Worm (Caenorhabditis elegans) whole organism, L4 larva: Measurements from ENCODE around the gene ldh-1.

Experiments
- D1046.2 ChIP-seq: fragments of 200-800 bp; sonication (Bioruptor generic); IDR thresholded peaks from 2 replicates; pipeline ENCODE4 v1.3.6; 2022; ENCODE audit warnings: missing genetic modification characterization, missing compliant biosample characterization
- F44E2.7 ChIP-seq: fragments of 200-800 bp; sonication (Bioruptor generic); IDR thresholded peaks from 2 replicates; pipeline ENCODE4 v2.1.2; 2022; ENCODE audit warnings: missing genetic modification characterization, missing compliant biosample characterization
- T20F7.1 ChIP-seq: fragments of 200-800 bp; sonication (Bioruptor generic); optimal IDR thresholded peaks from 2 replicates; lab custom pipeline; 2018; ENCODE audit warnings: mild to moderate bottlenecking, missing genetic modification characterization, missing compliant biosample characterization
- T26A8.4 ChIP-seq: fragments of 200-800 bp; sonication (Bioruptor generic); IDR thresholded peaks from 2 replicates; pipeline ENCODE4 v1.3.6; 2022; ENCODE audit warnings: missing genetic modification characterization, missing compliant biosample characterization
- Y75B8A.6 ChIP-seq: fragments of 200-800 bp; sonication (Bioruptor generic); IDR thresholded peaks from 2 replicates; pipeline ENCODE4 v1.3.6; 2022; ENCODE audit warnings: missing genetic modification reagents, missing genetic modification characterization, missing compliant biosample characterization
- aha-1 ChIP-seq: fragments of 150-350 bp; peaks from one replicate; lab custom pipeline; 2014; ENCODE audit warnings: missing biosample characterization, missing genetic modification characterization
- aly-2 ChIP-seq: sonication (generic microtip); optimal IDR thresholded peaks from 2 replicates; lab custom pipeline; 2018; ENCODE audit warnings: missing biosample characterization, missing genetic modification characterization
- ama-1 ChIP-seq: fragments of 150-350 bp; optimal IDR thresholded peaks from 2 replicates; lab custom pipeline; 2014; ENCODE audit warnings: inconsistent platforms, mixed read lengths
- ceh-20 ChIP-seq: fragments of 200-800 bp; sonication (Bioruptor generic); IDR thresholded peaks from 2 replicates; pipeline ENCODE4 v1.3.6; 2022; ENCODE audit warnings: missing genetic modification reagents, missing genetic modification characterization, missing compliant biosample characterization
- ceh-32 ChIP-seq: sonication (generic microtip); optimal IDR thresholded peaks from 2 replicates; lab custom pipeline; 2016; ENCODE audit warnings: mild to moderate bottlenecking, missing genetic modification characterization, missing compliant biosample characterization; ENCODE audit not compliant: poor library complexity
- ceh-62 ChIP-seq: sonication (generic microtip); optimal IDR thresholded peaks from 2 replicates; lab custom pipeline; 2017; ENCODE audit warnings: missing biosample characterization, missing genetic modification characterization
- ctbp-1 ChIP-seq: fragments of 200-800 bp; sonication (Bioruptor generic); IDR thresholded peaks from 2 replicates; pipeline ENCODE4 v1.3.6; 2022; ENCODE audit warnings: missing genetic modification reagents, missing genetic modification characterization, missing compliant biosample characterization
- dmd-6 ChIP-seq: fragments of 200-800 bp; sonication (Bioruptor generic); IDR thresholded peaks from 2 replicates; pipeline ENCODE4 v1.3.6; 2022; ENCODE audit warnings: missing genetic modification reagents, missing genetic modification characterization, missing compliant biosample characterization
- dmd-8 ChIP-seq: fragments of 200-800 bp; sonication (Bioruptor generic); IDR thresholded peaks from 2 replicates; pipeline ENCODE4 v1.3.6; 2022; ENCODE audit warnings: missing genetic modification characterization, missing compliant biosample characterization
- dmd-9 ChIP-seq: fragments of 200-800 bp; sonication (Bioruptor generic); IDR thresholded peaks from 2 replicates; pipeline ENCODE4 v1.3.6; 2022; ENCODE audit warnings: missing genetic modification reagents, missing genetic modification characterization, missing compliant biosample characterization
- dve-1 ChIP-seq: sonication (generic microtip); optimal IDR thresholded peaks from 2 replicates; lab custom pipeline; 2017; ENCODE audit warnings: antibody characterized with exemption, mild to moderate bottlenecking, missing genetic modification characterization, missing compliant biosample characterization; ENCODE audit not compliant: insufficient read depth
- egl-43 ChIP-seq: fragments of 200-800 bp; sonication (Bioruptor generic); IDR thresholded peaks from 2 replicates; pipeline ENCODE4 v1.3.6; 2022; ENCODE audit warnings: missing genetic modification reagents, missing genetic modification characterization, missing compliant biosample characterization
- fkh-10 ChIP-seq: fragments of 150-350 bp; optimal IDR thresholded peaks from 2 replicates; lab custom pipeline; 2014; ENCODE audit warnings: missing biosample characterization, missing genetic modification reagents, missing genetic modification characterization
- lim-7 ChIP-seq: fragments of 200-800 bp; sonication (Bioruptor generic); IDR thresholded peaks from 2 replicates; pipeline ENCODE4 v1.3.6; 2022; ENCODE audit warnings: missing genetic modification characterization, missing compliant biosample characterization
- lin-13 ChIP-seq: fragments of 150-350 bp; optimal IDR thresholded peaks from 2 replicates; lab custom pipeline; 2014; ENCODE audit warnings: missing biosample characterization, missing genetic modification reagents, missing genetic modification characterization
- lin-29 ChIP-seq: fragments of 200-800 bp; sonication (Bioruptor generic); IDR thresholded peaks from 2 replicates; pipeline ENCODE4 v1.3.6; 2022; ENCODE audit warnings: missing genetic modification reagents, missing genetic modification characterization, missing compliant biosample characterization
- mxl-3 ChIP-seq: fragments of 200-800 bp; sonication (Bioruptor generic); optimal IDR thresholded peaks from 2 replicates; lab custom pipeline; 2018; ENCODE audit warnings: mild to moderate bottlenecking, missing genetic modification characterization, missing compliant biosample characterization
- nhr-102 ChIP-seq: sonication (generic microtip); optimal IDR thresholded peaks from 2 replicates; lab custom pipeline; 2016; ENCODE audit warnings: mild to moderate bottlenecking, missing genetic modification characterization, moderate library complexity, missing compliant biosample characterization
- nhr-111 ChIP-seq: fragments of 200-800 bp; sonication (Bioruptor generic); optimal IDR thresholded peaks from 2 replicates; lab custom pipeline; 2018; ENCODE audit warnings: mild to moderate bottlenecking, missing genetic modification characterization, missing compliant biosample characterization
- nhr-237 ChIP-seq: sonication (generic microtip); optimal IDR thresholded peaks from 2 replicates; lab custom pipeline; 2017; ENCODE audit warnings: missing biosample characterization, missing genetic modification characterization
- nhr-28 ChIP-seq: fragments of 150-350 bp; optimal IDR thresholded peaks from 2 replicates; lab custom pipeline; 2014; ENCODE audit warnings: missing biosample characterization, missing genetic modification characterization
- nhr-41 ChIP-seq: fragments of 200-800 bp; sonication (Bioruptor generic); IDR thresholded peaks from 2 replicates; pipeline ENCODE4 v1.3.6; 2022; ENCODE audit warnings: missing genetic modification reagents, missing genetic modification characterization, missing compliant biosample characterization
- nhr-42 ChIP-seq: fragments of 200-800 bp; sonication (Bioruptor generic); IDR thresholded peaks from 2 replicates; pipeline ENCODE4 v1.3.6; 2022; ENCODE audit warnings: missing genetic modification characterization, missing compliant biosample characterization
- nhr-48 ChIP-seq: sonication (generic microtip); optimal IDR thresholded peaks from 2 replicates; lab custom pipeline; 2016; ENCODE audit warnings: mild to moderate bottlenecking, missing genetic modification characterization, missing compliant biosample characterization
- nhr-77 ChIP-seq: fragments of 150-350 bp; optimal IDR thresholded peaks from 2 replicates; lab custom pipeline; 2014; ENCODE audit warnings: missing biosample characterization, missing genetic modification characterization
- pha-4 ChIP-seq, 2 experiments: fragments of 150-350 bp in 1 of 2; fragments of 200-800 bp in 1 of 2; sonication (Bioruptor generic) in 1 of 2; IDR thresholded peaks in 1 of 2; optimal IDR thresholded peaks in 1 of 2; 2 replicates each; pipeline versions ENCODE4 v1.3.6 to Lab custom; 2014 to 2022; ENCODE audit warnings: missing genetic modification characterization in 2 of 2, missing genetic modification reagents in 2 of 2, missing biosample characterization in 1 of 2, missing compliant biosample characterization in 1 of 2
- rbr-2 ChIP-seq: sonication (generic microtip); optimal IDR thresholded peaks from 2 replicates; lab custom pipeline; 2016; ENCODE audit warnings: missing genotype, missing genetic modification characterization, missing compliant biosample characterization
- saeg-2 ChIP-seq: fragments of 200-800 bp; sonication (Bioruptor generic); IDR thresholded peaks from 2 replicates; pipeline ENCODE4 v1.3.6; 2022; ENCODE audit warnings: missing genetic modification reagents, missing genetic modification characterization, missing compliant biosample characterization
- sdz-12 ChIP-seq: fragments of 200-800 bp; sonication (Bioruptor generic); optimal IDR thresholded peaks from 2 replicates; lab custom pipeline; 2018; ENCODE audit warnings: mild to moderate bottlenecking, missing genetic modification characterization, missing compliant biosample characterization
- snpc-1.2 ChIP-seq: fragments of 200-800 bp; sonication (Bioruptor generic); IDR thresholded peaks from 2 replicates; pipeline ENCODE4 v1.3.6; 2022; ENCODE audit warnings: missing genetic modification reagents, missing genetic modification characterization, missing compliant biosample characterization
- spr-3 ChIP-seq: fragments of 200-800 bp; sonication (Bioruptor generic); optimal IDR thresholded peaks from 2 replicates; lab custom pipeline; 2018; ENCODE audit warnings: mild to moderate bottlenecking, missing genetic modification characterization, missing compliant biosample characterization
- tag-97 ChIP-seq: fragments of 200-800 bp; sonication (Bioruptor generic); IDR thresholded peaks from 2 replicates; pipeline ENCODE4 v1.3.6; 2022; ENCODE audit warnings: missing genetic modification characterization, missing compliant biosample characterization
- tra-1 ChIP-seq: fragments of 200-800 bp; sonication (Bioruptor generic); IDR thresholded peaks from 2 replicates; pipeline ENCODE4 v1.3.6; 2022; ENCODE audit warnings: missing genetic modification reagents, missing genetic modification characterization, missing compliant biosample characterization
- vab-7 ChIP-seq: fragments of 200-800 bp; sonication (Bioruptor generic); IDR thresholded peaks from 2 replicates; pipeline ENCODE4 v1.3.6; 2022; ENCODE audit warnings: missing genetic modification reagents, missing genetic modification characterization, missing compliant biosample characterization
- zag-1 ChIP-seq: fragments of 150-350 bp; optimal IDR thresholded peaks from 2 replicates; lab custom pipeline; 2014; ENCODE audit warnings: missing biosample characterization, missing genetic modification characterization
- zfp-3 ChIP-seq: fragments of 200-800 bp; sonication (Bioruptor generic); conservative IDR thresholded peaks from 2 replicates; pipeline ENCODE4 v1.3.6; 2022; ENCODE audit warnings: missing genetic modification reagents, missing genetic modification characterization, missing compliant biosample characterization
- zip-11 ChIP-seq: fragments of 200-800 bp; sonication (Bioruptor generic); IDR thresholded peaks from 2 replicates; pipeline ENCODE4 v1.3.6; 2022; ENCODE audit warnings: missing genetic modification characterization, missing compliant biosample characterization
- ztf-7 ChIP-seq: fragments of 150-350 bp; optimal IDR thresholded peaks from 2 replicates; lab custom pipeline; 2014; ENCODE audit warnings: missing biosample characterization, missing genetic modification characterization

ldh-1 gene

ce11 chrII:11756684-11757107 is 32.7 kb downstream of the ldh-1 start (continued):
- TF ChIP-seq lin-13 (GFP tag; lab: Kevin White, UChicago) (peak; percentile 80), zip-11 (no peak), dmd-9 (GFP tag; lab: Robert Waterston, UW) (peak; percentile 55; the same call in 1 of the 2 replicates), mxl-3 (no peak), nhr-237 (no peak), dmd-8 (GFP tag; lab: Robert Waterston, UW) (no peak), dve-1 (tag; lab: Kevin White, UChicago) (peak; percentile 91), aha-1 (tag; lab: Kevin White, UChicago) (peak; percentile 99), zag-1 (tag; lab: Kevin White, UChicago) (no peak), spr-3 (peak; percentile 20), ctbp-1 (peak; percentile 92), sdz-12 (GFP tag; lab: Kevin White, UChicago) (peak; percentile 50), dmd-6 (GFP tag; lab: Robert Waterston, UW) (peak; percentile 69), D1046.2 (GFP tag; lab: Robert Waterston, UW) (0 out of 2 replicates have a peak, but pooled peaks have one; percentile 40), nhr-41 (GFP tag; lab: Robert Waterston, UW) (peak; percentile 89), ceh-62 (no peak), nhr-111 (GFP tag; lab: Kevin White, UChicago) (no peak), aly-2 (tag; lab: Kevin White, UChicago) (peak; percentile 39), fkh-10 (GFP tag; lab: Kevin White, UChicago) (no peak), Y75B8A.6 (peak; percentile 92), rbr-2 (no peak), lim-7 (GFP tag; lab: Robert Waterston, UW) (peak; percentile 89), T20F7.1 (GFP tag; lab: Kevin White, UChicago) (peak; percentile 57), lin-29 (GFP tag; lab: Robert Waterston, UW) (no peak; the same call in 1 of the 2 replicates), snpc-1.2 (GFP tag; lab: Robert Waterston, UW) (peak; percentile 81), zfp-3 (GFP tag; lab: Robert Waterston, UW) (peak; percentile 99), saeg-2 (peak; percentile 80; the same call in 1 of the 2 replicates), nhr-77 (tag; lab: Kevin White, UChicago) (no peak), pha-4 (GFP tag; IDR thresholded peaks at IDR 0.05; lab: Robert Waterston, UW) (peak; percentile 87), pha-4 (tag; optimal IDR thresholded peaks at IDR 0.05; lab: Kevin White, UChicago) (peak; percentile 75), tra-1 (GFP tag; lab: Robert Waterston, UW) (0 out of 2 replicates have a peak, but pooled peaks have one; percentile 43), nhr-102 (tag; lab: Kevin White, UChicago) (no peak), ceh-32 (tag; lab: Kevin White, UChicago) (peak; percentile 51), egl-43 (GFP tag; lab: Robert Waterston, UW) (peak; percentile 84), nhr-28 (tag; lab: Kevin White, UChicago) (no peak), nhr-48 (tag; lab: Kevin White, UChicago) (no peak), T26A8.4 (GFP tag; lab: Robert Waterston, UW) (peak; percentile 87), tag-97 (GFP tag; lab: Robert Waterston, UW) (0 out of 2 replicates have a peak, but pooled peaks have one; percentile 37), ztf-7 (tag; lab: Kevin White, UChicago) (peak; percentile 66), ceh-20 (GFP tag; lab: Robert Waterston, UW) (0 out of 2 replicates have a peak, but pooled peaks have one; percentile 46), F44E2.7 (GFP tag; lab: Robert Waterston, UW) (no peak), nhr-42 (GFP tag; lab: Robert Waterston, UW) (peak; percentile 76; the same call in 1 of the 2 replicates), vab-7 (peak; percentile 60; the same call in 1 of the 2 replicates), ama-1 (lab: Kevin White, UChicago) (peak; percentile 90)
